Worm (Caenorhabditis elegans): ENCODE results near the gene C14A4.13.

The C14A4.13 gene

ce11 chrII:10627963-10628362 is 9.7 kb downstream of the C14A4.13 start, which contains the start of gene M28.8:
Gene M28.8 (plus strand): TSS chrII:10628263.
- TF ChIP-seq M03D4.4 (tag; optimal IDR thresholded peaks at IDR 0.05) = no peak
- TF ChIP-seq mep-1 (tag; optimal IDR thresholded peaks at IDR 0.05) = no peak
- TF ChIP-seq ceh-39 (tag; optimal IDR thresholded peaks at IDR 0.05) = no peak
- TF ChIP-seq snpc-4 (tag; optimal IDR thresholded peaks at IDR 0.05) = no peak
- no peak for TF ChIP-seq nhr-2 (tag; optimal IDR thresholded peaks at IDR 0.05)
- no peak for TF ChIP-seq blmp-1 (tag; optimal IDR thresholded peaks at IDR 0.05)
- no peak for TF ChIP-seq lsy-2 (tag; optimal IDR thresholded peaks at IDR 0.05)
- TF ChIP-seq ztf-11 (tag; optimal IDR thresholded peaks at IDR 0.05) = no peak
- TF ChIP-seq zip-8 (tag; optimal IDR thresholded peaks at IDR 0.05) = no peak
- no peak for TF ChIP-seq unc-39 (tag; optimal IDR thresholded peaks at IDR 0.05)
- no peak for TF ChIP-seq ham-2 (GFP tag; optimal IDR thresholded peaks at IDR 0.05)
- TF ChIP-seq ceh-43 (GFP tag; optimal IDR thresholded peaks at IDR 0.05) = no peak
- TF ChIP-seq hlh-1 (tag; optimal IDR thresholded peaks at IDR 0.05) = no peak
- no peak for TF ChIP-seq mls-2 (tag; optimal IDR thresholded peaks at IDR 0.05)
- no peak for TF ChIP-seq lin-13 (tag; optimal IDR thresholded peaks at IDR 0.05)
- TF ChIP-seq nhr-76 (tag; optimal IDR thresholded peaks at IDR 0.05) = no peak
- no peak for TF ChIP-seq tbx-8 (GFP tag; optimal IDR thresholded peaks at IDR 0.05)
- TF ChIP-seq unc-62 (GFP tag; optimal IDR thresholded peaks at IDR 0.05) = no peak

DNA sequence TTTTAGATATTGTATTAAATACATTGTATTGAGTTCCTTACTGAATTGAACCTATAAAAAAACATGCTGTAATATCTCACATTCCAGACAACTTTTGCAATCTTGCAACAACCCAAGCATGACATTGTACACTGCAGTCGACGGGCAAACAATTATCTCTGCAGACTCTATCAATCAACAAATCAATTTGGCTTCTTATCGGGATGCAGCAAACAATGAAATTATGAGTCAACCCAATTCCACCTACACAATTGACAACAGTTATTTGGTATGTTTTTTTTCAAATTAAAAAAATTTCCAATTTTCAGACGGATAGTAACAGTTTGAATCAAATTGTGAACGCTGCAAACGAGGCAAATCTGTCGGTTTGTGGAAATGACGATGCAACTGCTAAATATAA is 12.7 kb downstream of the C14A4.13 start:
- TF ChIP-seq zip-8 (tag; optimal IDR thresholded peaks at IDR 0.05) (no peak), ztf-11 (tag; optimal IDR thresholded peaks at IDR 0.05) (no peak), hlh-1 (tag; optimal IDR thresholded peaks at IDR 0.05) (no peak), ceh-39 (tag; optimal IDR thresholded peaks at IDR 0.05) (no peak), lsy-2 (tag; optimal IDR thresholded peaks at IDR 0.05) (no peak), ham-2 (GFP tag; optimal IDR thresholded peaks at IDR 0.05) (no peak), ceh-83 (GFP tag; optimal IDR thresholded peaks at IDR 0.05) (no peak), elt-1 (tag; optimal IDR thresholded peaks at IDR 0.05; ENCODE audit: borderline replicate concordance, insufficient read depth) (no peak), pha-4 (tag; optimal IDR thresholded peaks at IDR 0.05) (no peak), mls-2 (tag; optimal IDR thresholded peaks at IDR 0.05) (no peak), mep-1 (tag; optimal IDR thresholded peaks at IDR 0.05) (no peak), elt-3 (tag; optimal IDR thresholded peaks at IDR 0.05) (no peak), nhr-12 (tag; optimal IDR thresholded peaks at IDR 0.05) (no peak), cnd-1 (tag; optimal IDR thresholded peaks at IDR 0.05) (no peak), unc-39 (tag; optimal IDR thresholded peaks at IDR 0.05) (no peak), snpc-4 (tag; optimal IDR thresholded peaks at IDR 0.05) (no peak), lin-32 (GFP tag; optimal IDR thresholded peaks at IDR 0.05) (no peak), mab-5 (tag; optimal IDR thresholded peaks at IDR 0.05) (no peak), bed-3 (GFP tag; optimal IDR thresholded peaks at IDR 0.05) (no peak), unc-120 (tag; optimal IDR thresholded peaks at IDR 0.05; ENCODE audit: poor library complexity, severe bottlenecking) (no peak)

- TF ChIP-seq unc-62 (GFP tag; optimal IDR thresholded peaks at IDR 0.05) = no peak
- TF ChIP-seq M03D4.4 (tag; optimal IDR thresholded peaks at IDR 0.05) = no peak
- TF ChIP-seq flh-1 (GFP tag; optimal IDR thresholded peaks at IDR 0.05) = no peak
- no peak for TF ChIP-seq zip-8 (tag; optimal IDR thresholded peaks at IDR 0.05)
- no peak for TF ChIP-seq blmp-1 (tag; optimal IDR thresholded peaks at IDR 0.05)
- no peak for TF ChIP-seq ham-2 (GFP tag; optimal IDR thresholded peaks at IDR 0.05)
- TF ChIP-seq mls-2 (tag; optimal IDR thresholded peaks at IDR 0.05) = no peak
- TF ChIP-seq mep-1 (tag; optimal IDR thresholded peaks at IDR 0.05) = no peak
- TF ChIP-seq lin-13 (tag; optimal IDR thresholded peaks at IDR 0.05) = no peak
- TF ChIP-seq bed-3 (GFP tag; optimal IDR thresholded peaks at IDR 0.05) = no peak
- TF ChIP-seq elt-1 (tag; optimal IDR thresholded peaks at IDR 0.05; ENCODE audit: borderline replicate concordance, insufficient read depth) = no peak
- TF ChIP-seq nhr-12 (tag; optimal IDR thresholded peaks at IDR 0.05) = no peak
- no peak for TF ChIP-seq elt-3 (tag; optimal IDR thresholded peaks at IDR 0.05)
- TF ChIP-seq unc-39 (tag; optimal IDR thresholded peaks at IDR 0.05) = no peak
- TF ChIP-seq nhr-2 (tag; optimal IDR thresholded peaks at IDR 0.05) = no peak
- no peak for TF ChIP-seq nhr-76 (tag; optimal IDR thresholded peaks at IDR 0.05)
- TF ChIP-seq ces-1 (GFP tag; optimal IDR thresholded peaks at IDR 0.05) = no peak
- TF ChIP-seq lsy-2 (tag; optimal IDR thresholded peaks at IDR 0.05) = no peak
Observed at ce11 chrII:10639110-10639509, 20.9 kb downstream of the C14A4.13 start, which contains the start of gene M28.9. Gene M28.9 (plus strand): TSS chrII:10639410.

DNA sequence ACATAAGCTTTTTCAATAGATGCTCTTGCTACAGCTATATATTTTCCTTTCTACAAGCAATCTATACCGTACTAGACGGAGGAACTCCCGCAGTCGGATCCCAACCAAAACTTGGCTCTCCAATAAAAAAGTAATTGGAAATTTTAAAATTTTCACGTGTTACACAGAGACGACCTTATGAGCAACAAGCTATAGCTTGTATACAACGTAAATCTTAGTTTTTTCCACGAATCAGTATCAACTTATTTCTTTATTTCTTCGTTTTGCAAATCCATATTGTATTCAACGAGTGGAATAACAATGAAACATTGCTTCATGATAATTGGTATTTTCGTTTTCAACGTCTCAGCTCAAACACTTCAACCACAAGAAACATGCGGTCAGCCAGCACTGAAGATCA is 25.1 kb downstream of the C14A4.13 start, which contains the start of gene M28.4:
Gene M28.4 (plus strand): TSS at position 301 of the 400 bp plus-strand sequence.
- TF ChIP-seq mep-1 (tag; optimal IDR thresholded peaks at IDR 0.05) = no peak
- no peak for TF ChIP-seq snpc-4 (tag; optimal IDR thresholded peaks at IDR 0.05)
- no peak for TF ChIP-seq nhr-12 (tag; optimal IDR thresholded peaks at IDR 0.05)
- TF ChIP-seq sptf-1 (tag; optimal IDR thresholded peaks at IDR 0.05) = no peak
- TF ChIP-seq pha-4 (tag; optimal IDR thresholded peaks at IDR 0.05) = no peak
- no peak for TF ChIP-seq ham-2 (GFP tag; optimal IDR thresholded peaks at IDR 0.05)
- no peak for TF ChIP-seq elt-3 (tag; optimal IDR thresholded peaks at IDR 0.05)
- TF ChIP-seq cnd-1 (tag; optimal IDR thresholded peaks at IDR 0.05) = no peak
- no peak for TF ChIP-seq ceh-39 (tag; optimal IDR thresholded peaks at IDR 0.05)
- TF ChIP-seq ceh-83 (GFP tag; optimal IDR thresholded peaks at IDR 0.05) = no peak
- no peak for TF ChIP-seq nhr-28 (tag; optimal IDR thresholded peaks at IDR 0.05)
- no peak for TF ChIP-seq ces-1 (GFP tag; optimal IDR thresholded peaks at IDR 0.05)
- no peak for TF ChIP-seq blmp-1 (tag; optimal IDR thresholded peaks at IDR 0.05)
- TF ChIP-seq unc-62 (GFP tag; optimal IDR thresholded peaks at IDR 0.05) = no peak
- TF ChIP-seq unc-120 (tag; optimal IDR thresholded peaks at IDR 0.05; ENCODE audit: poor library complexity, severe bottlenecking) = no peak
- no peak for TF ChIP-seq tbx-8 (GFP tag; optimal IDR thresholded peaks at IDR 0.05)
- no peak for TF ChIP-seq hlh-1 (tag; optimal IDR thresholded peaks at IDR 0.05)
- no peak for TF ChIP-seq ceh-43 (GFP tag; optimal IDR thresholded peaks at IDR 0.05)
- no peak for TF ChIP-seq lsy-2 (tag; optimal IDR thresholded peaks at IDR 0.05)
- no peak for TF ChIP-seq zip-8 (tag; optimal IDR thresholded peaks at IDR 0.05)

All from whole organism, mixed stage, embryonic.